Fruit fly (Drosophila melanogaster): ENCODE results near the gene Orct2.
A peak's percentile ranks its signal among the peaks of the same experiment; 100 is the strongest.

Orct2 gene

dm6 chr3R:24272775-24273290, at the start of gene Orct2:
Orct2 (plus strand) TSS chr3R:24273029.
- TF ChIP-seq CG7045 (GFP tag; optimal IDR thresholded peaks at IDR 0.05) (peak; percentile 35), toe (GFP tag; optimal IDR thresholded peaks at IDR 0.05) (peak; percentile 16), CG14711 (tag; optimal IDR thresholded peaks at IDR 0.05) (no peak), bab1 (GFP tag; optimal IDR thresholded peaks at IDR 0.05) (no peak), Mnt (GFP tag; optimal IDR thresholded peaks at IDR 0.05) (peak; percentile 82), CG1620 (GFP tag; optimal IDR thresholded peaks at IDR 0.05) (no peak), CG11617 (GFP tag; optimal IDR thresholded peaks at IDR 0.05) (no peak), kay (GFP tag; ENCODE audit: borderline replicate concordance) (no peak), ovo (GFP tag; optimal IDR thresholded peaks at IDR 0.05) (no peak), cnc (optimal IDR thresholded peaks at IDR 0.05) (no peak), Clk (GFP tag; optimal IDR thresholded peaks at IDR 0.05) (no peak), CG33017 (tag; optimal IDR thresholded peaks at IDR 0.05) (no peak), Crg-1 (GFP tag; optimal IDR thresholded peaks at IDR 0.05) (no peak), CG12768 (GFP tag; optimal IDR thresholded peaks at IDR 0.05) (peak; percentile 50), CG7101 (tag; optimal IDR thresholded peaks at IDR 0.05) (no peak), tj (GFP tag; optimal IDR thresholded peaks at IDR 0.05) (peak; percentile 50), cic (GFP tag; optimal IDR thresholded peaks at IDR 0.05) (peak; percentile 31), CG5204 (GFP tag; optimal IDR thresholded peaks at IDR 0.05) (no peak), Hr96 (GFP tag; optimal IDR thresholded peaks at IDR 0.05) (no peak), pad (GFP tag; optimal IDR thresholded peaks at IDR 0.05) (peak; percentile 17)

DNA sequence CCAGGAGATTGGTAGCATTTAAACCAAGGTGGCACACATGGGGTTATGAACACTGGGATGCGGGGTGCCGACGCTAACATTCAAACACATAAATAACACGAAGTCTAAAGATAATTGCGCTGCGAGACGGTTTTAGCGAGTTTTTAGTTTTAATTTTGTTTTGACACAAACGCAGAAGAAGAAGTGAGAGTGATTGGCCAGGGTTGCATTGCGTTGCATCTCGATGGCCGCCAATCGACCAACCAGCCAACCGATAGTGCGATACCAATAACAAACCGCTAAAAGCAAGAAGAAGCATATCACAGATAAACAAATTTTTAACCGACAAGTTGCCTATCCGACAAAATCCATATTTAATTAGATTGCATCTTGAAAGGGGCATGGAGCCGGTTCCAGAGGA, 46.1 kb upstream of the Orct2 start, which contains the start of the genes Spps and CG13609:
Gene Spps (minus strand): TSS at position 191 of the 400 bp plus-strand sequence.
Gene CG13609 (plus strand): TSS at position 280 of the 400 bp plus-strand sequence.
- TF ChIP-seq CG7101 (tag; optimal IDR thresholded peaks at IDR 0.05), result no peak
- TF ChIP-seq bab1 (GFP tag; optimal IDR thresholded peaks at IDR 0.05), result peak; percentile 57
- peak; percentile 21 for TF ChIP-seq tj (GFP tag; optimal IDR thresholded peaks at IDR 0.05)
- TF ChIP-seq Clk (GFP tag; optimal IDR thresholded peaks at IDR 0.05), result no peak
- TF ChIP-seq cic (GFP tag; optimal IDR thresholded peaks at IDR 0.05), result peak; percentile 65
- no peak for TF ChIP-seq pad (GFP tag; optimal IDR thresholded peaks at IDR 0.05)
- TF ChIP-seq CG11617 (GFP tag; optimal IDR thresholded peaks at IDR 0.05), result peak; percentile 15

- TF ChIP-seq CG11617 (GFP tag; optimal IDR thresholded peaks at IDR 0.05) (no peak), kay (GFP tag; ENCODE audit: borderline replicate concordance) (peak; percentile 71), CG1620 (GFP tag; optimal IDR thresholded peaks at IDR 0.05) (no peak), cic (GFP tag; optimal IDR thresholded peaks at IDR 0.05) (no peak)
Observed at dm6 chr3R:24228675-24229074, 44.2 kb upstream of the Orct2 start, which contains the start of gene Acp95EF. Acp95EF (plus strand) TSS chr3R:24228975.

DNA sequence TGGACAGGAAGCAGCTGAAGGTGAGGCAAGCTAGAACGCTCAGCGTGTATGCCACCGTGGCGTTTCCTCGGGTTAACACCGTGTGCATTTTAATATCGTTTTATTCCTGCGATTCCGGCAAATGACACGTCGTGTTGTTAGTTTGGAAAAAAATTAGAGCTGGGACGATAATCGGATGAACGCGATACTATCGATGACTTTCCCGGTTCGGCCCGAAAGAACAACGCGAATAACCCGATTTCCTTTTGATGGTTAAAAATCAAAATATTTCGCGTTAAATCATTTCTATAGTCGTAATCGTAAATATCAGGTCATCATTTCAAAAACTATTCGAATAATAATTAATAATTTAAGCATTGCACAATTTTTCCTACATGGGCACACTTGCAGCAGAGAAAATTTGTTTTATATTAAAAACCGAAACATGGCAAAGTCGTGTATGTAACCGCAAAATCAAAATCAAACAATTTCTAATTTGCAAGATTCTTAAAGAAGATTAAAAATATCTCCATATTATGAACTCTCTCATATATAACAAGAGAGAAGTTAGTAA, 42.9 kb upstream of the Orct2 start, which contains the start of gene Spase22-23:
Gene Spase22-23 (minus strand): TSS at position 166 of the 553 bp plus-strand sequence.
- TF ChIP-seq Mnt (GFP tag; optimal IDR thresholded peaks at IDR 0.05) (no peak), CG7101 (tag; optimal IDR thresholded peaks at IDR 0.05) (no peak), cic (GFP tag; optimal IDR thresholded peaks at IDR 0.05) (no peak), toe (GFP tag; optimal IDR thresholded peaks at IDR 0.05) (no peak), CG11617 (GFP tag; optimal IDR thresholded peaks at IDR 0.05) (no peak), CG5204 (GFP tag; optimal IDR thresholded peaks at IDR 0.05) (no peak), kay (GFP tag; ENCODE audit: borderline replicate concordance) (no peak), CG14711 (tag; optimal IDR thresholded peaks at IDR 0.05) (no peak), Crg-1 (GFP tag; optimal IDR thresholded peaks at IDR 0.05) (no peak), pad (GFP tag; optimal IDR thresholded peaks at IDR 0.05) (no peak), ovo (GFP tag; optimal IDR thresholded peaks at IDR 0.05) (no peak), CG7045 (GFP tag; optimal IDR thresholded peaks at IDR 0.05) (no peak), bab1 (GFP tag; optimal IDR thresholded peaks at IDR 0.05) (no peak)

DNA sequence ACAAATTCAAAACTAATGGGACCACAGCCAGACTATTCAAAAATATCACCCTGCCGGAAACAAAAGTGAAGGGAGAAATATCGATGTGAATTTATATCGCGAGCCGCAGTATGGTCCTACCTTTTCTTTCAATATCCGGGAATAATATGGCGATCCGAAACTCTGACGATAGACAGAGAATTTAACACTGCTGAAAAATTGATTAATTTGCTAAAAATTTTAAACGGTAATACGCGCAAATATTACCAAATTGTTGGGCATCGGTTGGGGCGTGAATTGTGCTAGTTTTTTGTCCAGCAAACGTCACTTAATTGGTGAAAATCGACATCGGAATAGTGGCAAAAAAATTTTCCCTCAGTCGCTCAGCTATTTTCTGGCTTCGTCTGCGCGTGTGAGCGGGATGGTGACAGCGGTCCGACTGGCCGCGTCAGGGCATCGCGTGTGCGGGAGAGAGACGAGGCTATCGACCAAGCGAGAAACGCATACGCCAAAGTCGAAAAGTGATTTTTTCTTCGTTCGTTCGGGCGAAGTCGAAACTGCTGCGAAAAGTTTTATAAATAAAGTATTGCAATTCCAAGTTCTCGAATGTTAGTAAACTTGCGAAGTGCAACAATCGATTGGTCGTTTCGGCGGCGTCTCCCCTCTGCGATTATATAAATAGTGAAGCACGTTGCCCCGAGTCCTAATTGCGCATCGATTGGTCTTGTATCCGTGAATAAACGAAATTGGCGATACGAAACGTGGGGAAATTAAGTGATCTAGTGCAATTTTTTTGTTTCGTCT, 42.2 kb upstream of the Orct2 start, which contains the start of gene mask:
Gene mask (plus strand): TSS at position 140 of the 783 bp plus-strand sequence.
- TF ChIP-seq CG7045 (GFP tag; optimal IDR thresholded peaks at IDR 0.05) (peak; percentile 82), cnc (optimal IDR thresholded peaks at IDR 0.05) (no peak), CG11617 (GFP tag; optimal IDR thresholded peaks at IDR 0.05) (peak; percentile 90), CG7101 (tag; optimal IDR thresholded peaks at IDR 0.05) (peak; percentile 84), bab1 (GFP tag; optimal IDR thresholded peaks at IDR 0.05) (peak; percentile 73), cic (GFP tag; optimal IDR thresholded peaks at IDR 0.05) (peak; percentile 29), CG1620 (GFP tag; optimal IDR thresholded peaks at IDR 0.05) (peak; percentile 93), Mnt (GFP tag; optimal IDR thresholded peaks at IDR 0.05) (peak; percentile 70), Crg-1 (GFP tag; optimal IDR thresholded peaks at IDR 0.05) (peak; percentile 90), pad (GFP tag; optimal IDR thresholded peaks at IDR 0.05) (peak; percentile 43), toe (GFP tag; optimal IDR thresholded peaks at IDR 0.05) (peak; percentile 87), Clk (GFP tag; optimal IDR thresholded peaks at IDR 0.05) (no peak), kay (GFP tag; ENCODE audit: borderline replicate concordance) (no peak), tj (GFP tag; optimal IDR thresholded peaks at IDR 0.05) (peak; percentile 64), CG5204 (GFP tag; optimal IDR thresholded peaks at IDR 0.05) (no peak), CG14711 (tag; optimal IDR thresholded peaks at IDR 0.05) (peak; percentile 39), CG33017 (tag; optimal IDR thresholded peaks at IDR 0.05) (peak; percentile 50), CG12768 (GFP tag; optimal IDR thresholded peaks at IDR 0.05) (peak; percentile 67), Hr96 (GFP tag; optimal IDR thresholded peaks at IDR 0.05) (peak; percentile 90), ovo (GFP tag; optimal IDR thresholded peaks at IDR 0.05) (peak; percentile 90)
